Fruit fly (Drosophila melanogaster) whole organism, embryonic: ENCODE data around the gene PGAP1.

ENCODE experiments used
- Atf3 ChIP-seq: fragments of 200-800 bp; sonication (Bioruptor generic); optimal IDR thresholded peaks from 3 replicates; lab custom pipeline; 2016; ENCODE audit warnings: missing biosample characterization, missing genetic modification characterization
- Atf6 ChIP-seq: fragments of 200-800 bp; sonication (Bioruptor generic); IDR thresholded peaks from 2 replicates; pipeline ENCODE4 v1.3.6; 2022; ENCODE audit warnings: missing biosample characterization, missing genetic modification characterization
- Blimp-1 ChIP-seq: fragments of 200-800 bp; sonication (Bioruptor generic); optimal IDR thresholded peaks from 3 replicates; lab custom pipeline; 2018; ENCODE audit warnings: missing biosample characterization, missing genetic modification characterization, mild to moderate bottlenecking, moderate library complexity, missing genetic modification reagents
- CG10654 ChIP-seq: fragments of 200-800 bp; sonication (Bioruptor generic); optimal IDR thresholded peaks from 2 replicates; lab custom pipeline; 2016; ENCODE audit warnings: missing biosample characterization, missing genetic modification characterization
- CG11560 ChIP-seq: fragments of 200-800 bp; sonication (Bioruptor generic); IDR thresholded peaks from 3 replicates; pipeline ENCODE4 v1.3.6; 2022; ENCODE audit warnings: missing biosample characterization, missing genetic modification characterization
- CG12155 ChIP-seq: fragments of 200-800 bp; sonication (Bioruptor generic); optimal IDR thresholded peaks from 3 replicates; lab custom pipeline; 2016; ENCODE audit warnings: missing biosample characterization, missing genetic modification characterization
- CG13624 ChIP-seq: fragments of 200-800 bp; sonication (Bioruptor generic); optimal IDR thresholded peaks from 2 replicates; lab custom pipeline; 2016; ENCODE audit warnings: missing biosample characterization, missing genetic modification characterization
- CG14050 ChIP-seq: fragments of 200-800 bp; sonication (Bioruptor generic); IDR thresholded peaks from 3 replicates; pipeline ENCODE4 v1.3.6; 2022; ENCODE audit warnings: missing biosample characterization, missing genetic modification characterization
- CG1529 ChIP-seq: fragments of 200-800 bp; sonication (Bioruptor generic); optimal IDR thresholded peaks from 3 replicates; lab custom pipeline; 2018; ENCODE audit warnings: missing biosample characterization, missing genetic modification characterization
- CG18599 ChIP-seq: fragments of 200-800 bp; sonication (Bioruptor generic); optimal IDR thresholded peaks from 3 replicates; lab custom pipeline; 2017; ENCODE audit warnings: missing biosample characterization, missing genetic modification characterization, mild to moderate bottlenecking, moderate library complexity, missing genetic modification reagents
- CG2116 ChIP-seq: fragments of 200-800 bp; sonication (Bioruptor generic); optimal IDR thresholded peaks from 3 replicates; lab custom pipeline; 2018; ENCODE audit warnings: missing biosample characterization, mild to moderate bottlenecking, missing genetic modification characterization
- CG31224 ChIP-seq: fragments of 200-800 bp; sonication (Bioruptor generic); IDR thresholded peaks from 2 replicates; pipeline ENCODE4 v1.3.6; 2022; ENCODE audit warnings: missing biosample characterization, missing genetic modification characterization
- CoRest ChIP-seq: fragments of 200-800 bp; sonication (Bioruptor generic); optimal IDR thresholded peaks from 3 replicates; lab custom pipeline; 2018; ENCODE audit warnings: missing biosample characterization, mild to moderate bottlenecking, missing genetic modification characterization, moderate library complexity
- D ChIP-seq, 2 experiments: fragments of 200-800 bp in 1 of 2; fragments of >200 bp in 1 of 2; sonication (Bioruptor generic) in 1 of 2; optimal IDR thresholded peaks; 2 replicates in 1 of 2; 3 replicates in 1 of 2; lab custom pipeline; 2017; ENCODE audit warnings: mild to moderate bottlenecking in 1 of 2, missing biosample characterization in 1 of 2, missing genetic modification characterization in 1 of 2, missing genetic modification reagents in 1 of 2
- Dad ChIP-seq: fragments of 200-800 bp; sonication (Bioruptor generic); optimal IDR thresholded peaks from 3 replicates; lab custom pipeline; 2016; ENCODE audit warnings: missing biosample characterization, missing genetic modification characterization
- Dbx ChIP-seq: fragments of 200-800 bp; sonication (Bioruptor generic); IDR thresholded peaks from 3 replicates; pipeline ENCODE4 v1.3.6; 2022; ENCODE audit warnings: missing biosample characterization, missing genetic modification characterization
- H2.0 ChIP-seq: fragments of 200-800 bp; sonication (Bioruptor generic); IDR thresholded peaks from 2 replicates; pipeline ENCODE4 v1.3.6; 2022; ENCODE audit warnings: missing biosample characterization, missing genetic modification characterization
- HHEX ChIP-seq: fragments of 200-800 bp; sonication (Bioruptor generic); optimal IDR thresholded peaks from 3 replicates; lab custom pipeline; 2017; ENCODE audit warnings: missing biosample characterization, mild to moderate bottlenecking, missing genetic modification characterization, missing genetic modification reagents
- HLHmδ ChIP-seq: fragments of 200-800 bp; sonication (Bioruptor generic); optimal IDR thresholded peaks from 2 replicates; lab custom pipeline; 2018; ENCODE audit warnings: missing biosample characterization, mild to moderate bottlenecking, missing genetic modification characterization, moderate library complexity
- HmgD ChIP-seq: fragments of 200-800 bp; sonication (Bioruptor generic); optimal IDR thresholded peaks from 3 replicates; lab custom pipeline; 2016; ENCODE audit warnings: missing biosample characterization, missing genetic modification characterization
- Hmx ChIP-seq: fragments of 200-800 bp; sonication (Bioruptor generic); optimal IDR thresholded peaks from 2 replicates; lab custom pipeline; 2016; ENCODE audit warnings: missing biosample characterization, missing genetic modification characterization
- Kr ChIP-seq: fragments of 200-800 bp; sonication (Bioruptor generic); optimal IDR thresholded peaks from 2 replicates; lab custom pipeline; 2017; ENCODE audit warnings: missing biosample characterization, mild to moderate bottlenecking, missing genetic modification characterization
- Mes4 ChIP-seq: fragments of 200-800 bp; sonication (Bioruptor generic); optimal IDR thresholded peaks from 2 replicates; lab custom pipeline; 2016; ENCODE audit warnings: missing biosample characterization, missing genetic modification characterization
- Poxn ChIP-seq: fragments of 200-800 bp; sonication (Bioruptor generic); IDR thresholded peaks from 2 replicates; pipeline ENCODE4 v1.3.6; 2022; ENCODE audit warnings: missing biosample characterization, missing genetic modification characterization
- Rx ChIP-seq: fragments of 200-800 bp; sonication (Bioruptor generic); IDR thresholded peaks from 2 replicates; pipeline ENCODE4 v1.3.6; 2022; ENCODE audit warnings: missing biosample characterization, missing genetic modification characterization
- Side ChIP-seq: fragments of 200-800 bp; sonication (Bioruptor generic); optimal IDR thresholded peaks from 2 replicates; lab custom pipeline; 2016; ENCODE audit warnings: missing biosample characterization, missing genetic modification characterization
- Six4 ChIP-seq: fragments of 200-800 bp; sonication (Bioruptor generic); optimal IDR thresholded peaks from 2 replicates; lab custom pipeline; 2016; ENCODE audit warnings: missing biosample characterization, missing genetic modification characterization
- Ssrp ChIP-seq: fragments of 200-800 bp; sonication (Bioruptor generic); optimal IDR thresholded peaks from 2 replicates; lab custom pipeline; 2018; ENCODE audit warnings: missing biosample characterization, mild to moderate bottlenecking, missing genetic modification characterization, moderate library complexity
- al ChIP-seq: fragments of 200-800 bp; sonication (Bioruptor generic); IDR thresholded peaks from 2 replicates; pipeline ENCODE4 v1.3.6; 2022; ENCODE audit warnings: missing biosample characterization, missing genetic modification characterization
- aop ChIP-seq: fragments of 200-800 bp; sonication (Bioruptor generic); IDR thresholded peaks from 2 replicates; pipeline ENCODE4 v1.3.6; 2022; ENCODE audit warnings: missing biosample characterization, missing genetic modification characterization
- ap ChIP-seq: fragments of 200-800 bp; sonication (Bioruptor generic); IDR thresholded peaks from 2 replicates; pipeline ENCODE4 v1.3.6; 2022; ENCODE audit warnings: missing biosample characterization, missing genetic modification characterization
- ara ChIP-seq: fragments of 200-800 bp; sonication (Bioruptor generic); IDR thresholded peaks from 2 replicates; pipeline ENCODE4 v1.3.6; 2022; ENCODE audit warnings: missing biosample characterization, missing genetic modification characterization
- corto ChIP-seq: fragments of 200-800 bp; sonication (Bioruptor generic); optimal IDR thresholded peaks from 2 replicates; lab custom pipeline; 2016; ENCODE audit warnings: missing biosample characterization, mild to moderate bottlenecking, missing genetic modification characterization, moderate library complexity
- danr ChIP-seq: fragments of 200-800 bp; sonication (Bioruptor generic); IDR thresholded peaks from 2 replicates; pipeline ENCODE4 v1.3.6; 2022; ENCODE audit warnings: missing biosample characterization, missing genetic modification characterization
- gce ChIP-seq: fragments of 200-800 bp; sonication (Bioruptor generic); IDR thresholded peaks from 3 replicates; pipeline ENCODE4 v1.3.6; 2022; ENCODE audit warnings: missing biosample characterization, missing genetic modification characterization
- gcm ChIP-seq: fragments of 200-800 bp; sonication (Bioruptor generic); optimal IDR thresholded peaks from 2 replicates; lab custom pipeline; 2019; ENCODE audit warnings: missing biosample characterization, mild to moderate bottlenecking, missing genetic modification characterization, moderate library complexity
- gfzf ChIP-seq: fragments of 200-800 bp; sonication (Bioruptor generic); optimal IDR thresholded peaks from 2 replicates; lab custom pipeline; 2016; ENCODE audit warnings: missing biosample characterization, mild to moderate bottlenecking, missing genetic modification characterization, moderate library complexity
- grn ChIP-seq: fragments of 200-800 bp; sonication (Bioruptor generic); optimal IDR thresholded peaks from 3 replicates; lab custom pipeline; 2017; ENCODE audit warnings: missing biosample characterization, missing genetic modification characterization
- hkb ChIP-seq, 2 experiments: fragments of 200-800 bp in 1 of 2; fragments of >200 bp in 1 of 2; sonication (Bioruptor generic) in 1 of 2; IDR thresholded peaks in 1 of 2; optimal IDR thresholded peaks in 1 of 2; 2 replicates each; pipeline versions ENCODE4 v1.3.6 to Lab custom; 2017 to 2022; ENCODE audit warnings: missing biosample characterization in 1 of 2, missing genetic modification characterization in 1 of 2
- insv ChIP-seq, 2 experiments: fragments of 200-800 bp; sonication (Bioruptor generic); optimal IDR thresholded peaks; 3 replicates each; lab custom pipeline; 2016 to 2018; ENCODE audit warnings: missing biosample characterization in 2 of 2, missing genetic modification characterization in 2 of 2
- knrl ChIP-seq: fragments of 200-800 bp; sonication (Bioruptor generic); IDR thresholded peaks from 3 replicates; pipeline ENCODE4 v1.3.6; 2022; ENCODE audit warnings: missing biosample characterization, missing genetic modification characterization; ENCODE audit not compliant: partially characterized antibody
- lola ChIP-seq, 3 experiments: fragments of >200 bp in 2 of 3; fragments of 200-800 bp in 1 of 3; sonication (Bioruptor generic) in 1 of 3; optimal IDR thresholded peaks; 2 replicates each; lab custom pipeline; 2017 to 2019; ENCODE audit warnings: missing biosample characterization in 3 of 3, missing genetic modification characterization in 3 of 3, mild to moderate bottlenecking in 1 of 3, moderate library complexity in 1 of 3
- nerfin-2 ChIP-seq: fragments of 200-800 bp; sonication (Bioruptor generic); IDR thresholded peaks from 2 replicates; pipeline ENCODE4 v1.3.6; 2022; ENCODE audit warnings: missing biosample characterization, missing genetic modification characterization; ENCODE audit not compliant: partially characterized antibody
- p53 ChIP-seq: fragments of 200-800 bp; sonication (Bioruptor generic); optimal IDR thresholded peaks from 2 replicates; lab custom pipeline; 2016; ENCODE audit warnings: missing biosample characterization, missing genetic modification characterization
- pfk ChIP-seq: fragments of 200-800 bp; sonication (Bioruptor generic); optimal IDR thresholded peaks from 2 replicates; lab custom pipeline; 2018; ENCODE audit warnings: missing biosample characterization, mild to moderate bottlenecking, missing genetic modification characterization, moderate library complexity
- run ChIP-seq: fragments of 200-800 bp; sonication (Bioruptor generic); optimal IDR thresholded peaks from 3 replicates; lab custom pipeline; 2018; ENCODE audit warnings: missing biosample characterization, mild to moderate bottlenecking, missing genetic modification characterization
- sim ChIP-seq: fragments of 200-800 bp; sonication (Bioruptor generic); IDR thresholded peaks from 2 replicates; pipeline ENCODE4 v1.3.6; 2022; ENCODE audit warnings: missing biosample characterization, missing genetic modification characterization
- sna ChIP-seq: fragments of 200-800 bp; sonication (Bioruptor generic); IDR thresholded peaks from 2 replicates; pipeline ENCODE4 v1.3.6; 2022; ENCODE audit warnings: missing biosample characterization, missing genetic modification characterization; ENCODE audit not compliant: partially characterized antibody
- tna ChIP-seq: fragments of 200-800 bp; sonication (Bioruptor generic); IDR thresholded peaks from 2 replicates; pipeline ENCODE4 v1.3.6; 2022; ENCODE audit warnings: missing biosample characterization, missing genetic modification characterization; ENCODE audit not compliant: partially characterized antibody
- usp ChIP-seq: fragments of >200 bp; optimal IDR thresholded peaks from 2 replicates; lab custom pipeline; 2017; ENCODE audit warnings: missing biosample characterization, missing genetic modification characterization

PGAP1 gene

DNA sequence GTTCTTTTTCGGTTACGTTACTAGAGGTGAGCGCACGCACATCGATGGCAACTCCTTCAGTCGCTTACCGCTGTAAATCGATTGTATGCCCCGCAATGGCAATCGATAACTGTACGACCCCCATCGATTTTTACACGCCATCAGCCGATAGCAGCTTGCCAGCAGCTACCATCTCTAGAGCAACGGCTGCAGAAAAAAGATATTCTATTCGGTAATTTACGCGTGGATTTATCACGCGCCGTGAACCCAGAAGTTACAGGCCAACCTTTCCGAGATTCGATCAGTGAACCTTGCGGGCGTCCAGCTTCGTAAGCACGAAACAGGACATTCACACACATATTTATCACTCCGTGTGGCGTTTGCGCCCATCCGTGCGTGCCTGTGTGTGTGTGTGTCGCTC is 23.4 kb downstream of the PGAP1 start, which contains the start of the genes Sirt4 and CG4119 (continued):
- TF ChIP-seq nerfin-2 (GFP tag; lab: Robert Waterston, UW) (peak; percentile 96), ara (GFP tag; lab: Robert Waterston, UW) (0 out of 2 replicates have a peak, but pooled peaks have one; percentile 5), run (tag; lab: Kevin White, UChicago) (no peak), sna (GFP tag; lab: Robert Waterston, UW) (peak; percentile 91), CG14050 (GFP tag; lab: Robert Waterston, UW) (no peak), CG31224 (GFP tag; lab: Robert Waterston, UW) (no peak), CG2116 (peak; percentile 86), Mes4 (GFP tag; lab: Kevin White, UChicago) (no peak), pfk (GFP tag; lab: Kevin White, UChicago) (no peak), al (0 out of 2 replicates have a peak, but pooled peaks have one; percentile 31), grn (GFP tag; lab: Kevin White, UChicago) (no peak), ap (GFP tag; lab: Robert Waterston, UW) (no peak), CG18599 (GFP tag; lab: Kevin White, UChicago) (no peak), Hmx (GFP tag; lab: Kevin White, UChicago) (no peak), corto (GFP tag; lab: Kevin White, UChicago) (no peak), D (optimal IDR thresholded peaks at IDR 0.05; lab: Kevin White, UChicago) (peak; percentile 16), D (GFP tag; optimal IDR thresholded peaks at IDR 0.05; lab: Kevin White, UChicago) (no peak), CG12155 (GFP tag; lab: Kevin White, UChicago) (no peak), Ssrp (tag; lab: Kevin White, UChicago) (no peak), aop (no peak), CoRest (tag; lab: Kevin White, UChicago) (peak; percentile 14), gcm (GFP tag; lab: Kevin White, UChicago) (peak; percentile 5), Poxn (GFP tag; lab: Robert Waterston, UW) (no peak), Kr (no peak), HHEX (GFP tag; lab: Kevin White, UChicago) (no peak), Dbx (GFP tag; lab: Robert Waterston, UW) (no peak), H2.0 (GFP tag; lab: Robert Waterston, UW) (peak; percentile 5; the same call in 1 of the 2 replicates), Rx (GFP tag; lab: Robert Waterston, UW) (no peak), p53 (GFP tag; lab: Kevin White, UChicago) (no peak), CG13624 (GFP tag; lab: Kevin White, UChicago) (peak; percentile 24), Side (GFP tag; lab: Kevin White, UChicago) (peak; percentile 16), Dad (GFP tag; lab: Kevin White, UChicago) (peak; percentile 32), insv (GFP tag; optimal IDR thresholded peaks at IDR 0.05; lab: Kevin White, UChicago) (peak in 1 of 2 experiments; percentile 7), CG11560 (tag; lab: Robert Waterston, UW) (peak; percentile 66; the same call in 2 of the 3 replicates), lola (GFP tag; optimal IDR thresholded peaks at IDR 0.05; lab: Kevin White, UChicago) (no peak), tna (GFP tag; lab: Robert Waterston, UW) (peak; percentile 98), CG10654 (GFP tag; lab: Kevin White, UChicago) (no peak), Six4 (GFP tag; lab: Kevin White, UChicago) (no peak), Atf3 (GFP tag; lab: Kevin White, UChicago) (no peak), Atf6 (GFP tag; lab: Robert Waterston, UW) (no peak), HLHmδ (GFP tag; lab: Kevin White, UChicago) (no peak), Blimp-1 (no peak), usp (GFP tag; lab: Kevin White, UChicago) (no peak), CG1529 (GFP tag; lab: Kevin White, UChicago) (no peak), danr (GFP tag; lab: Robert Waterston, UW) (no peak), gfzf (peak; percentile 29), hkb (optimal IDR thresholded peaks at IDR 0.05; lab: Kevin White, UChicago) (no peak), hkb (GFP tag; IDR thresholded peaks at IDR 0.05; lab: Robert Waterston, UW) (no peak), gce (no peak), knrl (peak; percentile 95), HmgD (GFP tag; lab: Kevin White, UChicago) (peak; percentile 51), sim (GFP tag; lab: Robert Waterston, UW) (no peak)
